Worm (Caenorhabditis elegans) whole organism, late embryonic: Measurements from ENCODE around the gene nhx-4.

ENCODE experiments used
- lim-6 ChIP-seq: sonication (generic microtip); optimal IDR thresholded peaks from 2 replicates; lab custom pipeline; 2016; ENCODE audit warnings: missing genetic modification characterization, missing compliant biosample characterization
- pqm-1 ChIP-seq: sonication (generic microtip); optimal IDR thresholded peaks from 2 replicates; lab custom pipeline; 2016; ENCODE audit warnings: missing genetic modification characterization, missing compliant biosample characterization

- no peak for TF ChIP-seq lim-6 (tag; lab: Kevin White, UChicago)
- no peak for TF ChIP-seq pqm-1
Observed at ce11 chrX:6959534-6959933, 45.4 kb downstream of the nhx-4 start.
